Fruit fly (Drosophila melanogaster): ENCODE measurements around the gene CG8292.

- TF ChIP-seq CG7101 (tag; optimal IDR thresholded peaks at IDR 0.05): peak; percentile 15
- TF ChIP-seq kay (GFP tag; ENCODE audit: borderline replicate concordance): no peak
- TF ChIP-seq CG1620 (GFP tag; optimal IDR thresholded peaks at IDR 0.05): no peak
- no peak for TF ChIP-seq cic (GFP tag; optimal IDR thresholded peaks at IDR 0.05)
- no peak for TF ChIP-seq tj (GFP tag; optimal IDR thresholded peaks at IDR 0.05)
- no peak for TF ChIP-seq CG12768 (GFP tag; optimal IDR thresholded peaks at IDR 0.05)
- no peak for TF ChIP-seq bab1 (GFP tag; optimal IDR thresholded peaks at IDR 0.05)
- peak; percentile 53 for TF ChIP-seq CG33017 (tag; optimal IDR thresholded peaks at IDR 0.05)
Observed at dm6 chr2L:8255406-8255805, 37.6 kb upstream of the CG8292 start.

Data from whole organism, adult.